Fruit fly (Drosophila melanogaster) whole organism, embryonic: ENCODE measurements around the gene mRpL35.

Experiments used
- ATbp ChIP-seq: fragments of 200-800 bp; sonication (Bioruptor generic); optimal IDR thresholded peaks from 2 replicates; lab custom pipeline; 2017; ENCODE audit warnings: missing biosample characterization, mild to moderate bottlenecking, missing genetic modification characterization, missing genetic modification reagents
- Adf1 ChIP-seq: fragments of 200-800 bp; sonication (Bioruptor generic); IDR thresholded peaks from 2 replicates; pipeline ENCODE4 v1.3.6; 2022; ENCODE audit warnings: missing biosample characterization, missing genetic modification characterization
- Awh ChIP-seq: fragments of 200-800 bp; sonication (Bioruptor generic); IDR thresholded peaks from 2 replicates; pipeline ENCODE4, ENCODE4 v1.3.6; 2022; ENCODE audit warnings: missing biosample characterization, missing genetic modification characterization
- Bdp1 ChIP-seq: fragments of 200-800 bp; sonication (Bioruptor generic); optimal IDR thresholded peaks from 3 replicates; lab custom pipeline; 2016; ENCODE audit warnings: missing biosample characterization, missing genetic modification characterization
- CG11504 ChIP-seq: fragments of 200-800 bp; sonication (Bioruptor generic); optimal IDR thresholded peaks from 3 replicates; lab custom pipeline; 2019; ENCODE audit warnings: missing biosample characterization, mild to moderate bottlenecking, missing genetic modification characterization, moderate library complexity
- CG12659 ChIP-seq: fragments of 200-800 bp; sonication (Bioruptor generic); optimal IDR thresholded peaks from 3 replicates; lab custom pipeline; 2017; ENCODE audit warnings: mild to moderate bottlenecking, missing biosample characterization, missing genetic modification reagents, missing genetic modification characterization
- CG14050 ChIP-seq: fragments of 200-800 bp; sonication (Bioruptor generic); IDR thresholded peaks from 3 replicates; pipeline ENCODE4 v1.3.6; 2022; ENCODE audit warnings: missing biosample characterization, missing genetic modification characterization
- CG14860 ChIP-seq: fragments of 200-800 bp; sonication (Bioruptor generic); IDR thresholded peaks from 3 replicates; pipeline ENCODE4 v1.3.6; 2022; ENCODE audit warnings: missing biosample characterization, missing genetic modification characterization; ENCODE audit not compliant: partially characterized antibody
- CG17328 ChIP-seq: fragments of 200-800 bp; sonication (Bioruptor generic); IDR thresholded peaks from 2 replicates; pipeline ENCODE4 v1.3.6; 2022; ENCODE audit warnings: missing biosample characterization, missing genetic modification characterization
- CG2202 ChIP-seq: fragments of 200-800 bp; sonication (Bioruptor generic); optimal IDR thresholded peaks from 2 replicates; lab custom pipeline; 2018; ENCODE audit warnings: missing biosample characterization, mild to moderate bottlenecking, missing genetic modification characterization
- CG2712 ChIP-seq: fragments of 200-800 bp; optimal IDR thresholded peaks from 3 replicates; lab custom pipeline; 2019; ENCODE audit warnings: missing biosample characterization, mild to moderate bottlenecking, missing genetic modification characterization, moderate library complexity
- CG34422 ChIP-seq: fragments of 200-800 bp; sonication (Bioruptor generic); IDR thresholded peaks from 3 replicates; pipeline ENCODE4 v1.3.6; 2022; ENCODE audit warnings: missing biosample characterization, missing genetic modification characterization
- CG7357 ChIP-seq: fragments of 200-800 bp; sonication (Bioruptor generic); IDR thresholded peaks from 3 replicates; pipeline ENCODE4 v1.3.6; 2022; ENCODE audit warnings: missing biosample characterization, missing genetic modification characterization
- CG8478 ChIP-seq: fragments of >200 bp; optimal IDR thresholded peaks from 2 replicates; lab custom pipeline; 2018
- CG9797 ChIP-seq: fragments of 200-800 bp; sonication (Bioruptor generic); optimal IDR thresholded peaks from 3 replicates; lab custom pipeline; 2018; ENCODE audit warnings: missing biosample characterization, mild to moderate bottlenecking, missing genetic modification characterization
- Chrac-16 ChIP-seq: fragments of 200-800 bp; sonication (Bioruptor generic); optimal IDR thresholded peaks from 3 replicates; lab custom pipeline; 2016; ENCODE audit warnings: missing biosample characterization, missing genetic modification characterization
- H15 ChIP-seq: fragments of 200-800 bp; sonication (Bioruptor generic); IDR thresholded peaks from 3 replicates; pipeline ENCODE4 v1.3.6; 2022; ENCODE audit warnings: missing biosample characterization, missing genetic modification characterization
- HHEX ChIP-seq: fragments of 200-800 bp; sonication (Bioruptor generic); optimal IDR thresholded peaks from 3 replicates; lab custom pipeline; 2017; ENCODE audit warnings: missing biosample characterization, mild to moderate bottlenecking, missing genetic modification characterization, missing genetic modification reagents
- HmgD ChIP-seq: fragments of 200-800 bp; sonication (Bioruptor generic); optimal IDR thresholded peaks from 3 replicates; lab custom pipeline; 2016; ENCODE audit warnings: missing biosample characterization, missing genetic modification characterization
- Kr ChIP-seq: fragments of 200-800 bp; sonication (Bioruptor generic); optimal IDR thresholded peaks from 2 replicates; lab custom pipeline; 2017; ENCODE audit warnings: missing biosample characterization, mild to moderate bottlenecking, missing genetic modification characterization
- Lhr ChIP-seq: fragments of 200-800 bp; sonication (Bioruptor generic); optimal IDR thresholded peaks from 3 replicates; lab custom pipeline; 2017; ENCODE audit warnings: mild to moderate bottlenecking, missing biosample characterization, missing genetic modification reagents, missing genetic modification characterization
- MESR4 ChIP-seq: fragments of 200-800 bp; sonication (Bioruptor generic); optimal IDR thresholded peaks from 2 replicates; lab custom pipeline; 2018; ENCODE audit warnings: missing biosample characterization, mild to moderate bottlenecking, missing genetic modification characterization, moderate library complexity
- MTF-1 ChIP-seq: fragments of 200-800 bp; sonication (Bioruptor generic); optimal IDR thresholded peaks from 2 replicates; lab custom pipeline; 2018; ENCODE audit warnings: missing biosample characterization, mild to moderate bottlenecking, missing genetic modification characterization, borderline replicate concordance
- NFAT ChIP-seq: fragments of 200-800 bp; sonication (Bioruptor generic); IDR thresholded peaks from 2 replicates; pipeline ENCODE4 v1.3.6; 2022; ENCODE audit warnings: missing biosample characterization, missing genetic modification characterization
- Pdp1 ChIP-seq, 2 experiments: fragments of 200-800 bp; sonication (Bioruptor generic); optimal IDR thresholded peaks; 3 replicates each; lab custom pipeline; 2016; ENCODE audit warnings: missing biosample characterization in 2 of 2, missing genetic modification characterization in 2 of 2, mild to moderate bottlenecking in 1 of 2, moderate library complexity in 1 of 2
- Poxn ChIP-seq: fragments of 200-800 bp; sonication (Bioruptor generic); IDR thresholded peaks from 2 replicates; pipeline ENCODE4 v1.3.6; 2022; ENCODE audit warnings: missing biosample characterization, missing genetic modification characterization
- Ptx1 ChIP-seq: fragments of 200-800 bp; sonication (Bioruptor generic); IDR thresholded peaks from 2 replicates; pipeline ENCODE4 v1.3.6; 2022; ENCODE audit warnings: missing biosample characterization, missing genetic modification characterization
- Rx ChIP-seq: fragments of 200-800 bp; sonication (Bioruptor generic); IDR thresholded peaks from 2 replicates; pipeline ENCODE4 v1.3.6; 2022; ENCODE audit warnings: missing biosample characterization, missing genetic modification characterization
- Spps ChIP-seq: fragments of 200-800 bp; sonication (Bioruptor generic); optimal IDR thresholded peaks from 2 replicates; lab custom pipeline; 2018; ENCODE audit warnings: missing biosample characterization, mild to moderate bottlenecking, missing genetic modification characterization
- Ssrp ChIP-seq: fragments of 200-800 bp; sonication (Bioruptor generic); optimal IDR thresholded peaks from 2 replicates; lab custom pipeline; 2018; ENCODE audit warnings: missing biosample characterization, mild to moderate bottlenecking, missing genetic modification characterization, moderate library complexity
- ara ChIP-seq: fragments of 200-800 bp; sonication (Bioruptor generic); IDR thresholded peaks from 2 replicates; pipeline ENCODE4 v1.3.6; 2022; ENCODE audit warnings: missing biosample characterization, missing genetic modification characterization
- crc ChIP-seq: fragments of 200-800 bp; sonication (Bioruptor generic); optimal IDR thresholded peaks from 2 replicates; lab custom pipeline; 2016; ENCODE audit warnings: missing biosample characterization, missing genetic modification characterization
- cwo ChIP-seq: fragments of 200-800 bp; sonication (Bioruptor generic); optimal IDR thresholded peaks from 3 replicates; lab custom pipeline; 2017; ENCODE audit warnings: missing biosample characterization, missing genetic modification characterization, mild to moderate bottlenecking, moderate library complexity, missing genetic modification reagents
- dmrt11E ChIP-seq: fragments of 200-800 bp; sonication (Bioruptor generic); optimal IDR thresholded peaks from 3 replicates; lab custom pipeline; 2018; ENCODE audit warnings: missing biosample characterization, mild to moderate bottlenecking, missing genetic modification characterization, moderate library complexity
- ham ChIP-seq: fragments of 200-800 bp; sonication (Bioruptor generic); IDR thresholded peaks from 2 replicates; pipeline ENCODE4 v1.3.6; 2022; ENCODE audit warnings: missing biosample characterization, missing genetic modification characterization
- her ChIP-seq: fragments of 200-800 bp; sonication (Bioruptor generic); optimal IDR thresholded peaks from 2 replicates; lab custom pipeline; 2016; ENCODE audit warnings: missing biosample characterization, missing genetic modification characterization
- ind ChIP-seq: fragments of 200-800 bp; sonication (Bioruptor generic); optimal IDR thresholded peaks from 3 replicates; lab custom pipeline; 2016; ENCODE audit warnings: missing biosample characterization, missing genetic modification characterization
- lola ChIP-seq, 3 experiments: fragments of >200 bp in 2 of 3; fragments of 200-800 bp in 1 of 3; sonication (Bioruptor generic) in 1 of 3; optimal IDR thresholded peaks; 2 replicates each; lab custom pipeline; 2017 to 2019; ENCODE audit warnings: missing biosample characterization in 3 of 3, missing genetic modification characterization in 3 of 3, mild to moderate bottlenecking in 1 of 3, moderate library complexity in 1 of 3
- pho ChIP-seq: fragments of 200-800 bp; sonication (Bioruptor generic); optimal IDR thresholded peaks from 2 replicates; lab custom pipeline; 2016; ENCODE audit warnings: missing biosample characterization, missing genetic modification characterization
- ro ChIP-seq: fragments of 200-800 bp; sonication (Bioruptor generic); IDR thresholded peaks from 2 replicates; pipeline ENCODE4 v1.3.6; 2022; ENCODE audit warnings: missing biosample characterization, missing genetic modification characterization
- sc ChIP-seq, 3 experiments: fragments of >200 bp in 2 of 3; fragments of 200-800 bp in 1 of 3; sonication (Bioruptor generic) in 1 of 3; optimal IDR thresholded peaks; 2 replicates in 2 of 3; 3 replicates in 1 of 3; lab custom pipeline; 2017; ENCODE audit warnings: mild to moderate bottlenecking in 1 of 3, missing biosample characterization in 1 of 3, missing genetic modification characterization in 1 of 3, missing genetic modification reagents in 1 of 3
- sr ChIP-seq: fragments of 200-800 bp; sonication (Bioruptor generic); IDR thresholded peaks from 3 replicates; pipeline ENCODE4 v1.3.6; 2022; ENCODE audit warnings: missing biosample characterization, missing genetic modification characterization
- stwl ChIP-seq: fragments of 200-800 bp; sonication (Bioruptor generic); optimal IDR thresholded peaks from 3 replicates; lab custom pipeline; 2018; ENCODE audit warnings: missing biosample characterization, mild to moderate bottlenecking, missing genetic modification characterization, moderate library complexity
- tna ChIP-seq: fragments of 200-800 bp; sonication (Bioruptor generic); IDR thresholded peaks from 2 replicates; pipeline ENCODE4 v1.3.6; 2022; ENCODE audit warnings: missing biosample characterization, missing genetic modification characterization; ENCODE audit not compliant: partially characterized antibody
- toy ChIP-seq: fragments of 200-800 bp; sonication (Bioruptor generic); IDR thresholded peaks from 2 replicates; pipeline ENCODE4 v1.3.6; 2022; ENCODE audit warnings: missing biosample characterization, missing genetic modification characterization
- ttk ChIP-seq: fragments of 200-800 bp; sonication (Bioruptor generic); IDR thresholded peaks from 2 replicates; pipeline ENCODE4 v2.1.2; 2022; ENCODE audit warnings: missing biosample characterization, missing genetic modification characterization
- wdn ChIP-seq: fragments of 200-800 bp; sonication (Bioruptor generic); IDR thresholded peaks from 2 replicates; pipeline ENCODE4 v1.3.6; 2022; ENCODE audit warnings: missing biosample characterization, missing genetic modification characterization

The mRpL35 gene

dm6 chr3R:22026922-22027742, 3.8 kb downstream of the mRpL35 start, which contains the start of the genes Cchl and ND-42 (continued):
- TF ChIP-seq Bdp1 (peak; percentile 44), ham (GFP tag; lab: Robert Waterston, UW) (no peak), Awh (0 out of 2 replicates have a peak, but pooled peaks have one; percentile 9), Adf1 (0 out of 2 replicates have a peak, but pooled peaks have one; percentile 19), pho (peak; percentile 57), Spps (peak; percentile 25), CG7357 (GFP tag; lab: Robert Waterston, UW) (peak; percentile 28; the same call in 1 of the 3 replicates), wdn (GFP tag; lab: Robert Waterston, UW) (no peak), CG2712 (peak; percentile 85), CG34422 (GFP tag; lab: Robert Waterston, UW) (no peak; the same call in none of the 3 replicates), Ptx1 (GFP tag; lab: Robert Waterston, UW) (peak; percentile 77), MTF-1 (GFP tag; lab: Kevin White, UChicago) (peak; percentile 23), NFAT (peak; percentile 37), Kr (GFP tag; lab: Kevin White, UChicago) (no peak), Pdp1 (GFP tag; optimal IDR thresholded peaks at IDR 0.05; lab: Kevin White, UChicago) (peak; percentile 77 to 95), ro (GFP tag; lab: Robert Waterston, UW) (no peak), CG14050 (GFP tag; lab: Robert Waterston, UW) (peak; percentile 30; the same call in 2 of the 3 replicates), CG9797 (GFP tag; lab: Kevin White, UChicago) (peak; percentile 37), stwl (tag; lab: Kevin White, UChicago) (peak; percentile 92), Chrac-16 (peak; percentile 77), CG11504 (tag; lab: Kevin White, UChicago) (peak; percentile 84), HmgD (GFP tag; lab: Kevin White, UChicago) (peak; percentile 22), sc (optimal IDR thresholded peaks at IDR 0.05; lab: Kevin White, UChicago) (no peak), sc (GFP tag; optimal IDR thresholded peaks at IDR 0.05; lab: Kevin White, UChicago) (peak; percentile 68), MESR4 (GFP tag; lab: Kevin White, UChicago) (peak; percentile 49), CG12659 (GFP tag; lab: Kevin White, UChicago) (peak; percentile 90), toy (GFP tag; lab: Robert Waterston, UW) (0 out of 2 replicates have a peak, but pooled peaks have one; percentile 21), lola (GFP tag; optimal IDR thresholded peaks at IDR 0.05; lab: Kevin White, UChicago) (peak in 1 of 3 experiments; percentile 81), HHEX (GFP tag; lab: Kevin White, UChicago) (peak; percentile 77), ara (no peak; the same call in none of the 2 replicates), CG8478 (lab: Kevin White, UChicago) (no peak), CG2202 (tag; lab: Kevin White, UChicago) (peak; percentile 43), Poxn (GFP tag; lab: Robert Waterston, UW) (0 out of 2 replicates have a peak, but pooled peaks have one; percentile 3), CG14860 (GFP tag; lab: Robert Waterston, UW) (peak; percentile 55; the same call in 1 of the 3 replicates), CG17328 (GFP tag; lab: Robert Waterston, UW) (peak; percentile 69), ttk (GFP tag; lab: Robert Waterston, UW) (peak; percentile 50; the same call in 1 of the 2 replicates), Ssrp (peak; percentile 74), cwo (GFP tag; lab: Kevin White, UChicago) (peak; percentile 79), her (GFP tag; lab: Kevin White, UChicago) (peak; percentile 51), H15 (GFP tag; lab: Robert Waterston, UW) (peak; percentile 42; the same call in 1 of the 3 replicates), sr (no peak), Lhr (GFP tag; lab: Kevin White, UChicago) (peak; percentile 44), crc (peak; percentile 53), ATbp (no peak), Rx (peak; percentile 27; the same call in 1 of the 2 replicates), dmrt11E (peak; percentile 78), tna (GFP tag; lab: Robert Waterston, UW) (no peak), ind (GFP tag; lab: Kevin White, UChicago) (peak; percentile 85)
